Fruit fly (Drosophila melanogaster) whole organism, embryonic: ENCODE results near the gene CG17839.
A peak's percentile ranks its signal among the peaks of the same experiment; 100 is the strongest.

Source experiments
- Atf-2 ChIP-seq: fragments of 200-800 bp; sonication (Bioruptor generic); optimal IDR thresholded peaks from 2 replicates; lab custom pipeline; 2016; ENCODE audit warnings: missing biosample characterization, missing genetic modification characterization
- Atf6 ChIP-seq: fragments of 200-800 bp; sonication (Bioruptor generic); IDR thresholded peaks from 2 replicates; pipeline ENCODE4 v1.3.6; 2022; ENCODE audit warnings: missing biosample characterization, missing genetic modification characterization
- Awh ChIP-seq: fragments of 200-800 bp; sonication (Bioruptor generic); IDR thresholded peaks from 2 replicates; pipeline ENCODE4, ENCODE4 v1.3.6; 2022; ENCODE audit warnings: missing biosample characterization, missing genetic modification characterization
- CG11560 ChIP-seq: fragments of 200-800 bp; sonication (Bioruptor generic); IDR thresholded peaks from 3 replicates; pipeline ENCODE4 v1.3.6; 2022; ENCODE audit warnings: missing biosample characterization, missing genetic modification characterization
- CG12104 ChIP-seq: fragments of 200-800 bp; sonication (Bioruptor generic); optimal IDR thresholded peaks from 3 replicates; lab custom pipeline; 2016; ENCODE audit warnings: missing biosample characterization, missing genetic modification characterization
- CG12299 ChIP-seq: fragments of 200-800 bp; sonication (Bioruptor generic); optimal IDR thresholded peaks from 2 replicates; lab custom pipeline; 2018; ENCODE audit warnings: missing biosample characterization, mild to moderate bottlenecking, missing genetic modification characterization
- CG12744 ChIP-seq: fragments of 200-800 bp; sonication (Bioruptor generic); optimal IDR thresholded peaks from 2 replicates; lab custom pipeline; 2016; ENCODE audit warnings: missing biosample characterization, missing genetic modification characterization
- CG14965 ChIP-seq: fragments of 200-800 bp; sonication (Bioruptor generic); optimal IDR thresholded peaks from 2 replicates; lab custom pipeline; 2016; ENCODE audit warnings: missing biosample characterization, missing genetic modification characterization, borderline replicate concordance
- CG1792 ChIP-seq: fragments of 200-800 bp; sonication (Bioruptor generic); optimal IDR thresholded peaks from 2 replicates; lab custom pipeline; 2016; ENCODE audit warnings: missing biosample characterization, missing genetic modification characterization
- CG18011 ChIP-seq: fragments of 200-800 bp; sonication (Bioruptor generic); optimal IDR thresholded peaks from 2 replicates; lab custom pipeline; 2017; ENCODE audit warnings: missing biosample characterization, missing genetic modification characterization, mild to moderate bottlenecking, moderate library complexity, missing genotype
- CG31224 ChIP-seq: fragments of 200-800 bp; sonication (Bioruptor generic); IDR thresholded peaks from 2 replicates; pipeline ENCODE4 v1.3.6; 2022; ENCODE audit warnings: missing biosample characterization, missing genetic modification characterization
- CG32772 ChIP-seq: fragments of 200-800 bp; sonication (Bioruptor generic); IDR thresholded peaks from 2 replicates; pipeline ENCODE4 v1.3.6; 2022; ENCODE audit warnings: missing biosample characterization, missing genetic modification characterization
- CG34224 ChIP-seq: fragments of 200-800 bp; sonication (Bioruptor generic); IDR thresholded peaks from 3 replicates; pipeline ENCODE4 v1.3.6; 2022; ENCODE audit warnings: missing biosample characterization, missing genetic modification characterization; ENCODE audit not compliant: partially characterized antibody
- CG5245 ChIP-seq: fragments of 200-800 bp; sonication (Bioruptor generic); optimal IDR thresholded peaks from 3 replicates; lab custom pipeline; 2016; ENCODE audit warnings: missing biosample characterization, missing genetic modification characterization
- CG7839 ChIP-seq: fragments of 200-800 bp; sonication (Bioruptor generic); optimal IDR thresholded peaks from 3 replicates; lab custom pipeline; 2018; ENCODE audit warnings: missing biosample characterization, mild to moderate bottlenecking, missing genetic modification characterization, moderate library complexity
- CG7963 ChIP-seq: fragments of 200-800 bp; sonication (Bioruptor generic); IDR thresholded peaks from 3 replicates; pipeline ENCODE4 v1.3.6; 2022; ENCODE audit warnings: missing biosample characterization, missing genetic modification characterization; ENCODE audit not compliant: partially characterized antibody
- CG8388 ChIP-seq: fragments of 200-800 bp; sonication (Bioruptor generic); optimal IDR thresholded peaks from 2 replicates; lab custom pipeline; 2019; ENCODE audit warnings: missing biosample characterization, mild to moderate bottlenecking, missing genetic modification characterization, moderate library complexity
- CG8478 ChIP-seq: fragments of >200 bp; optimal IDR thresholded peaks from 2 replicates; lab custom pipeline; 2018
- CTCF ChIP-seq: fragments of 200-800 bp; sonication (Bioruptor generic); optimal IDR thresholded peaks from 2 replicates; lab custom pipeline; 2017; ENCODE audit warnings: missing biosample characterization, mild to moderate bottlenecking, missing genetic modification characterization, moderate library complexity
- E2f2 ChIP-seq: fragments of 200-800 bp; sonication (Bioruptor generic); IDR thresholded peaks from 2 replicates; pipeline ENCODE4 v1.3.6; 2022; ENCODE audit warnings: missing biosample characterization, missing genetic modification characterization
- Gug ChIP-seq: fragments of 200-800 bp; sonication (Bioruptor generic); IDR thresholded peaks from 4 replicates; pipeline ENCODE4 v1.3.6; 2022; ENCODE audit warnings: missing biosample characterization, missing genetic modification characterization
- Kr ChIP-seq: fragments of 200-800 bp; sonication (Bioruptor generic); optimal IDR thresholded peaks from 2 replicates; lab custom pipeline; 2017; ENCODE audit warnings: missing biosample characterization, mild to moderate bottlenecking, missing genetic modification characterization
- MTF-1 ChIP-seq: fragments of 200-800 bp; sonication (Bioruptor generic); optimal IDR thresholded peaks from 2 replicates; lab custom pipeline; 2018; ENCODE audit warnings: missing biosample characterization, mild to moderate bottlenecking, missing genetic modification characterization, borderline replicate concordance
- Max ChIP-seq: fragments of 200-800 bp; sonication (Bioruptor generic); optimal IDR thresholded peaks from 2 replicates; lab custom pipeline; 2016; ENCODE audit warnings: missing biosample characterization, mild to moderate bottlenecking, missing genetic modification characterization
- Myb ChIP-seq: fragments of 200-800 bp; sonication (Bioruptor generic); optimal IDR thresholded peaks from 2 replicates; lab custom pipeline; 2016; ENCODE audit warnings: missing biosample characterization, missing genetic modification characterization
- NK7.1 ChIP-seq: fragments of 200-800 bp; sonication (Bioruptor generic); optimal IDR thresholded peaks from 3 replicates; lab custom pipeline; 2016; ENCODE audit warnings: missing biosample characterization, missing genetic modification characterization
- Opbp ChIP-seq: fragments of 200-800 bp; sonication (Bioruptor generic); IDR thresholded peaks from 3 replicates; pipeline ENCODE4 v1.3.6; 2022; ENCODE audit warnings: missing biosample characterization, missing genetic modification characterization; ENCODE audit not compliant: partially characterized antibody
- Sox100B ChIP-seq: fragments of 200-800 bp; sonication (Bioruptor generic); optimal IDR thresholded peaks from 3 replicates; lab custom pipeline; 2018; ENCODE audit warnings: missing biosample characterization, mild to moderate bottlenecking, missing genetic modification characterization
- Stat92E ChIP-seq, 3 experiments: fragments of >200 bp in 2 of 3; fragments of 200-800 bp in 1 of 3; sonication (Bioruptor generic) in 1 of 3; optimal IDR thresholded peaks; 2 replicates each; lab custom pipeline; 2017 to 2019; ENCODE audit warnings: missing biosample characterization in 3 of 3, missing genetic modification characterization in 3 of 3, mild to moderate bottlenecking in 1 of 3, moderate library complexity in 1 of 3
- da ChIP-seq: fragments of 200-800 bp; sonication (Bioruptor generic); optimal IDR thresholded peaks from 2 replicates; lab custom pipeline; 2016; ENCODE audit warnings: missing biosample characterization, missing genetic modification characterization
- dmrt11E ChIP-seq: fragments of 200-800 bp; sonication (Bioruptor generic); optimal IDR thresholded peaks from 3 replicates; lab custom pipeline; 2018; ENCODE audit warnings: missing biosample characterization, mild to moderate bottlenecking, missing genetic modification characterization, moderate library complexity
- dpn ChIP-seq, 2 experiments: fragments of 200-800 bp; sonication (Bioruptor generic); optimal IDR thresholded peaks; 3 replicates each; lab custom pipeline; 2016; ENCODE audit warnings: missing biosample characterization in 2 of 2, missing genetic modification characterization in 2 of 2
- emc ChIP-seq: fragments of 200-800 bp; sonication (Bioruptor generic); optimal IDR thresholded peaks from 2 replicates; lab custom pipeline; 2016; ENCODE audit warnings: missing biosample characterization, missing genetic modification characterization
- exex ChIP-seq: fragments of 200-800 bp; sonication (Bioruptor generic); optimal IDR thresholded peaks from 4 replicates; lab custom pipeline; 2018; ENCODE audit warnings: missing biosample characterization, mild to moderate bottlenecking, missing genetic modification characterization, moderate library complexity
- eyg ChIP-seq: fragments of 200-800 bp; sonication (Bioruptor generic); optimal IDR thresholded peaks from 3 replicates; lab custom pipeline; 2016; ENCODE audit warnings: missing biosample characterization, missing genetic modification characterization
- fd102C ChIP-seq: fragments of 200-800 bp; sonication (Bioruptor generic); optimal IDR thresholded peaks from 2 replicates; lab custom pipeline; 2018; ENCODE audit warnings: missing biosample characterization, mild to moderate bottlenecking, missing genetic modification characterization, moderate library complexity
- gcm ChIP-seq: fragments of 200-800 bp; sonication (Bioruptor generic); optimal IDR thresholded peaks from 2 replicates; lab custom pipeline; 2019; ENCODE audit warnings: missing biosample characterization, mild to moderate bottlenecking, missing genetic modification characterization, moderate library complexity
- gsb-n ChIP-seq: fragments of 200-800 bp; sonication (Bioruptor generic); optimal IDR thresholded peaks from 3 replicates; lab custom pipeline; 2018; ENCODE audit warnings: missing biosample characterization, mild to moderate bottlenecking, missing genetic modification characterization
- hbn ChIP-seq: fragments of 200-800 bp; sonication (Bioruptor generic); IDR thresholded peaks from 2 replicates; pipeline ENCODE4 v1.3.6; 2022; ENCODE audit warnings: missing biosample characterization, missing genetic modification characterization; ENCODE audit not compliant: partially characterized antibody
- her ChIP-seq: fragments of 200-800 bp; sonication (Bioruptor generic); optimal IDR thresholded peaks from 2 replicates; lab custom pipeline; 2016; ENCODE audit warnings: missing biosample characterization, missing genetic modification characterization
- ind ChIP-seq: fragments of 200-800 bp; sonication (Bioruptor generic); optimal IDR thresholded peaks from 3 replicates; lab custom pipeline; 2016; ENCODE audit warnings: missing biosample characterization, missing genetic modification characterization
- jing ChIP-seq: fragments of 200-800 bp; sonication (Bioruptor generic); optimal IDR thresholded peaks from 2 replicates; lab custom pipeline; 2018; ENCODE audit warnings: missing biosample characterization, mild to moderate bottlenecking, missing genetic modification characterization
- lbe ChIP-seq: fragments of 200-800 bp; sonication (Bioruptor generic); optimal IDR thresholded peaks from 2 replicates; lab custom pipeline; 2016; ENCODE audit warnings: missing biosample characterization, mild to moderate bottlenecking, missing genetic modification characterization
- ranshi ChIP-seq: fragments of 200-800 bp; sonication (Bioruptor generic); IDR thresholded peaks from 2 replicates; pipeline ENCODE4 v1.3.6; 2022; ENCODE audit warnings: missing biosample characterization, missing genetic modification characterization
- salm ChIP-seq: fragments of 200-800 bp; sonication (Bioruptor generic); optimal IDR thresholded peaks from 2 replicates; lab custom pipeline; 2018; ENCODE audit warnings: missing biosample characterization, mild to moderate bottlenecking, missing genetic modification characterization
- slou ChIP-seq: fragments of 200-800 bp; sonication (Bioruptor generic); optimal IDR thresholded peaks from 3 replicates; lab custom pipeline; 2016; ENCODE audit warnings: missing biosample characterization, missing genetic modification characterization
- ssp ChIP-seq: fragments of 200-800 bp; sonication (Bioruptor generic); IDR thresholded peaks from 2 replicates; pipeline ENCODE4 v1.3.6; 2022; ENCODE audit warnings: missing biosample characterization, missing genetic modification characterization
- tgo ChIP-seq: fragments of 200-800 bp; sonication (Bioruptor generic); IDR thresholded peaks from 3 replicates; pipeline ENCODE4 v1.3.6; 2022; ENCODE audit warnings: missing biosample characterization, missing genetic modification characterization
- ttk ChIP-seq: fragments of 200-800 bp; sonication (Bioruptor generic); IDR thresholded peaks from 2 replicates; pipeline ENCODE4 v2.1.2; 2022; ENCODE audit warnings: missing biosample characterization, missing genetic modification characterization
- tup ChIP-seq: fragments of 200-800 bp; sonication (Bioruptor generic); optimal IDR thresholded peaks from 2 replicates; lab custom pipeline; 2016; ENCODE audit warnings: missing biosample characterization, mild to moderate bottlenecking, missing genetic modification characterization, moderate library complexity
- vvl ChIP-seq: fragments of 200-800 bp; sonication (Bioruptor generic); IDR thresholded peaks from 2 replicates; pipeline ENCODE4 v1.3.6; 2022; ENCODE audit warnings: missing biosample characterization, missing genetic modification characterization

The CG17839 gene

dm6 chr3L:14790127-14790589 lies 14.8 kb upstream of the CG17839 start (continued):
- peak; percentile 80 for TF ChIP-seq vvl (GFP tag; lab: Robert Waterston, UW)
- peak; percentile 75 for TF ChIP-seq ssp
- peak; percentile 81 for TF ChIP-seq her (GFP tag; lab: Kevin White, UChicago)
- no peak for TF ChIP-seq jing (GFP tag; lab: Kevin White, UChicago)
- TF ChIP-seq CG8478 (lab: Kevin White, UChicago), result no peak
- no peak for TF ChIP-seq exex (tag; lab: Kevin White, UChicago)
- TF ChIP-seq tgo, result peak; percentile 78
- TF ChIP-seq gsb-n (tag; lab: Kevin White, UChicago), result no peak
- TF ChIP-seq eyg (GFP tag; lab: Kevin White, UChicago), result peak; percentile 80
- peak; percentile 56 for TF ChIP-seq CG8388 (GFP tag; lab: Kevin White, UChicago)
- peak; percentile 69 for TF ChIP-seq ttk (GFP tag; lab: Robert Waterston, UW)
- peak; percentile 77; the same call in 1 of the 2 replicates for TF ChIP-seq ranshi (GFP tag; lab: Robert Waterston, UW)
- TF ChIP-seq CG12104 (GFP tag; lab: Kevin White, UChicago), result peak; percentile 68
- TF ChIP-seq CG7963 (GFP tag; lab: Robert Waterston, UW), result 0 out of 3 replicates have a peak, but pooled peaks have one; percentile 61
- TF ChIP-seq CG12744 (GFP tag; lab: Kevin White, UChicago), result peak; percentile 62
- peak; percentile 82 for TF ChIP-seq ind (GFP tag; lab: Kevin White, UChicago)
- no peak for TF ChIP-seq Sox100B (GFP tag; lab: Kevin White, UChicago)
- TF ChIP-seq gcm (GFP tag; lab: Kevin White, UChicago), result no peak
- peak; percentile 72 for TF ChIP-seq tup
- TF ChIP-seq Awh (GFP tag; lab: Robert Waterston, UW), result peak; percentile 57; the same call in 1 of the 2 replicates
- peak; percentile 18 for TF ChIP-seq fd102C (GFP tag; lab: Kevin White, UChicago)
- TF ChIP-seq slou (GFP tag; lab: Kevin White, UChicago), result peak; percentile 64
- peak; percentile 62 for TF ChIP-seq da (GFP tag; lab: Kevin White, UChicago)
- TF ChIP-seq hbn (GFP tag; lab: Robert Waterston, UW), result peak; percentile 69
- peak; percentile 52 for TF ChIP-seq emc
- no peak for TF ChIP-seq CG14965 (GFP tag; lab: Kevin White, UChicago)
- peak; percentile 76 for TF ChIP-seq Atf6
- peak; percentile 63 for TF ChIP-seq CG5245 (GFP tag; lab: Kevin White, UChicago)
- TF ChIP-seq CG1792 (GFP tag; lab: Kevin White, UChicago), result peak; percentile 84
- TF ChIP-seq Myb (GFP tag; lab: Kevin White, UChicago), result peak; percentile 66
- no peak for TF ChIP-seq Stat92E (GFP tag; optimal IDR thresholded peaks at IDR 0.05; lab: Kevin White, UChicago)
- no peak for TF ChIP-seq salm (tag; lab: Kevin White, UChicago)
- peak; percentile 86 for TF ChIP-seq CG34224 (GFP tag; lab: Robert Waterston, UW)
- TF ChIP-seq Kr (GFP tag; lab: Kevin White, UChicago), result no peak
- peak; percentile 73 for TF ChIP-seq Atf-2 (GFP tag; lab: Kevin White, UChicago)
- TF ChIP-seq CG32772 (GFP tag; lab: Robert Waterston, UW), result peak; percentile 71
- peak; percentile 79 for TF ChIP-seq Max (GFP tag; lab: Kevin White, UChicago)
- TF ChIP-seq dpn (GFP tag; optimal IDR thresholded peaks at IDR 0.05; lab: Kevin White, UChicago), result peak; percentile 89
- no peak for TF ChIP-seq CG7839 (tag; lab: Kevin White, UChicago)
- TF ChIP-seq MTF-1 (GFP tag; lab: Kevin White, UChicago), result peak; percentile 59
- peak; percentile 72 for TF ChIP-seq NK7.1 (GFP tag; lab: Kevin White, UChicago)
- no peak; the same call in 1 of the 2 replicates for TF ChIP-seq E2f2 (GFP tag; lab: Robert Waterston, UW)
- TF ChIP-seq Gug (GFP tag; lab: Robert Waterston, UW), result peak; percentile 65; the same call in 3 of the 4 replicates
- peak; percentile 67; the same call in 2 of the 3 replicates for TF ChIP-seq CG11560 (tag; lab: Robert Waterston, UW)
- peak; percentile 12 for TF ChIP-seq CTCF (GFP tag; lab: Kevin White, UChicago)
- TF ChIP-seq CG18011 (GFP tag; lab: Kevin White, UChicago), result peak; percentile 71
- TF ChIP-seq CG31224 (GFP tag; lab: Robert Waterston, UW), result peak; percentile 64
- TF ChIP-seq dmrt11E (tag; lab: Kevin White, UChicago), result peak; percentile 45
- TF ChIP-seq Opbp (GFP tag; lab: Robert Waterston, UW), result peak; percentile 81
- TF ChIP-seq lbe (GFP tag; lab: Kevin White, UChicago), result peak; percentile 91
- TF ChIP-seq CG12299, result peak; percentile 72
